Fruit fly (Drosophila melanogaster) whole organism, prepupa: Measurements from ENCODE around the gene CG14154.
A peak's percentile ranks its signal among the peaks of the same experiment; 100 is the strongest.

Experiments used
- CG10631 ChIP-seq: fragments of 200-800 bp; sonication (Bioruptor generic); optimal IDR thresholded peaks from 2 replicates; lab custom pipeline; 2016; ENCODE audit warnings: missing biosample characterization, missing genetic modification characterization
- CG10669 ChIP-seq: fragments of 200-800 bp; sonication (Bioruptor generic); optimal IDR thresholded peaks from 3 replicates; lab custom pipeline; 2018; ENCODE audit warnings: missing biosample characterization, mild to moderate bottlenecking, missing genetic modification characterization, moderate library complexity
- CG11762 ChIP-seq: fragments of 200-800 bp; sonication (Bioruptor generic); optimal IDR thresholded peaks from 3 replicates; lab custom pipeline; 2016; ENCODE audit warnings: missing biosample characterization, missing genetic modification characterization; ENCODE audit not compliant: insufficient read depth
- CG15336 ChIP-seq: fragments of 200-800 bp; sonication (Bioruptor generic); IDR thresholded peaks from 2 replicates; pipeline ENCODE4 v1.3.6; 2022; ENCODE audit warnings: missing biosample characterization, missing genetic modification characterization
- CG1621 ChIP-seq: fragments of 200-800 bp; sonication (Bioruptor generic); optimal IDR thresholded peaks from 3 replicates; lab custom pipeline; 2018; ENCODE audit warnings: missing biosample characterization, mild to moderate bottlenecking, missing genetic modification characterization
- CG16779 ChIP-seq: fragments of 200-800 bp; sonication (Bioruptor generic); optimal IDR thresholded peaks from 3 replicates; lab custom pipeline; 2017; ENCODE audit warnings: missing biosample characterization, mild to moderate bottlenecking, missing genetic modification characterization
- CG3032 ChIP-seq: fragments of 200-800 bp; optimal IDR thresholded peaks from 2 replicates; lab custom pipeline; 2019; ENCODE audit warnings: missing biosample characterization, mild to moderate bottlenecking, missing genetic modification characterization, moderate library complexity
- CG31627 ChIP-seq: fragments of 200-800 bp; sonication (Bioruptor generic); optimal IDR thresholded peaks from 3 replicates; lab custom pipeline; 2016; ENCODE audit warnings: missing biosample characterization, missing genetic modification characterization
- CG32006 ChIP-seq: fragments of 200-800 bp; sonication (Bioruptor generic); optimal IDR thresholded peaks from 3 replicates; lab custom pipeline; 2017; ENCODE audit warnings: missing biosample characterization, mild to moderate bottlenecking, missing genetic modification characterization
- CG34406 ChIP-seq: fragments of 200-800 bp; sonication (Bioruptor generic); optimal IDR thresholded peaks from 3 replicates; lab custom pipeline; 2016; ENCODE audit warnings: missing biosample characterization, missing genetic modification characterization
- CG3919 ChIP-seq: fragments of 200-800 bp; sonication (Bioruptor generic); optimal IDR thresholded peaks from 3 replicates; lab custom pipeline; 2016; ENCODE audit warnings: missing biosample characterization, missing genetic modification characterization
- CG4318 ChIP-seq: fragments of 200-800 bp; sonication (Bioruptor generic); optimal IDR thresholded peaks from 3 replicates; lab custom pipeline; 2017; ENCODE audit warnings: missing biosample characterization, mild to moderate bottlenecking, missing genetic modification characterization
- CG6163 ChIP-seq: fragments of 200-800 bp; sonication (Bioruptor generic); IDR thresholded peaks from 3 replicates; pipeline ENCODE4 v1.3.6; 2022; ENCODE audit warnings: missing biosample characterization, missing genetic modification characterization
- CG6276 ChIP-seq: fragments of 200-800 bp; sonication (Bioruptor generic); optimal IDR thresholded peaks from 2 replicates; lab custom pipeline; 2017; ENCODE audit warnings: missing biosample characterization, mild to moderate bottlenecking, missing genetic modification characterization
- CG6792 ChIP-seq: fragments of 200-800 bp; sonication (Bioruptor generic); optimal IDR thresholded peaks from 3 replicates; lab custom pipeline; 2016; ENCODE audit warnings: missing biosample characterization, missing genetic modification characterization
- CG6854 ChIP-seq: fragments of 200-800 bp; sonication (Bioruptor generic); optimal IDR thresholded peaks from 2 replicates; lab custom pipeline; 2017; ENCODE audit warnings: missing biosample characterization, mild to moderate bottlenecking, missing genetic modification characterization
- CG7368 ChIP-seq: fragments of 200-800 bp; sonication (Bioruptor generic); optimal IDR thresholded peaks from 3 replicates; lab custom pipeline; 2016; ENCODE audit warnings: missing biosample characterization, missing genetic modification characterization
- CG8632 ChIP-seq: fragments of 200-800 bp; sonication (Bioruptor generic); optimal IDR thresholded peaks from 3 replicates; lab custom pipeline; 2016; ENCODE audit warnings: missing biosample characterization, missing genetic modification characterization
- CG9139 ChIP-seq: fragments of 200-800 bp; sonication (Bioruptor generic); optimal IDR thresholded peaks from 3 replicates; lab custom pipeline; 2017; ENCODE audit warnings: missing biosample characterization, mild to moderate bottlenecking, missing genetic modification characterization
- Eip75B ChIP-seq: fragments of 200-800 bp; sonication (Bioruptor generic); optimal IDR thresholded peaks from 3 replicates; lab custom pipeline; 2016; ENCODE audit warnings: missing biosample characterization, missing genetic modification characterization
- Eip93F ChIP-seq: fragments of 200-800 bp; sonication (Bioruptor generic); optimal IDR thresholded peaks from 2 replicates; lab custom pipeline; 2016; ENCODE audit warnings: missing biosample characterization, mild to moderate bottlenecking, missing genetic modification characterization
- Ets21C ChIP-seq: fragments of 200-800 bp; sonication (Bioruptor generic); optimal IDR thresholded peaks from 3 replicates; lab custom pipeline; 2016; ENCODE audit warnings: missing biosample characterization, missing genetic modification characterization
- Ets96B ChIP-seq: fragments of 200-800 bp; optimal IDR thresholded peaks from 2 replicates; lab custom pipeline; 2019; ENCODE audit warnings: missing biosample characterization, mild to moderate bottlenecking, missing genetic modification characterization, moderate library complexity
- Gug ChIP-seq: fragments of 200-800 bp; sonication (Bioruptor generic); IDR thresholded peaks from 2 replicates; pipeline ENCODE4 v1.3.6; 2022; ENCODE audit warnings: missing biosample characterization, missing genetic modification characterization
- Hr38 ChIP-seq: sonication (Bioruptor generic); optimal IDR thresholded peaks from 2 replicates; lab custom pipeline; 2016; ENCODE audit warnings: missing biosample characterization, missing genetic modification characterization
- Hr39 ChIP-seq: fragments of 200-800 bp; sonication (Bioruptor generic); optimal IDR thresholded peaks from 2 replicates; lab custom pipeline; 2016; ENCODE audit warnings: missing biosample characterization, missing genetic modification characterization
- Hr4 ChIP-seq: fragments of 200-800 bp; sonication (Bioruptor generic); optimal IDR thresholded peaks from 3 replicates; lab custom pipeline; 2016; ENCODE audit warnings: missing biosample characterization, missing genetic modification characterization
- Met ChIP-seq: fragments of 200-800 bp; sonication (Bioruptor generic); optimal IDR thresholded peaks from 3 replicates; lab custom pipeline; 2016; ENCODE audit warnings: missing biosample characterization, missing genetic modification characterization
- Smox ChIP-seq: fragments of 200-800 bp; sonication (Bioruptor generic); optimal IDR thresholded peaks from 3 replicates; lab custom pipeline; 2016; ENCODE audit warnings: missing biosample characterization, missing genetic modification characterization
- Sox102F ChIP-seq: fragments of 200-800 bp; sonication (Bioruptor generic); optimal IDR thresholded peaks from 2 replicates; lab custom pipeline; 2016; ENCODE audit warnings: missing biosample characterization, mild to moderate bottlenecking, missing genetic modification characterization
- Sox14 ChIP-seq: fragments of 200-800 bp; sonication (Bioruptor generic); optimal IDR thresholded peaks from 3 replicates; lab custom pipeline; 2016; ENCODE audit warnings: missing biosample characterization, missing genetic modification characterization
- Sox15 ChIP-seq: fragments of 200-800 bp; sonication (Bioruptor generic); optimal IDR thresholded peaks from 3 replicates; lab custom pipeline; 2016; ENCODE audit warnings: missing biosample characterization, missing genetic modification characterization
- achi ChIP-seq: fragments of 200-800 bp; sonication (Bioruptor generic); optimal IDR thresholded peaks from 3 replicates; lab custom pipeline; 2016; ENCODE audit warnings: missing biosample characterization, missing genetic modification characterization
- acj6 ChIP-seq: fragments of 200-800 bp; sonication (Bioruptor generic); optimal IDR thresholded peaks from 3 replicates; lab custom pipeline; 2016; ENCODE audit warnings: missing biosample characterization, missing genetic modification characterization
- cyc ChIP-seq: fragments of 200-800 bp; sonication (Bioruptor generic); optimal IDR thresholded peaks from 3 replicates; lab custom pipeline; 2016; ENCODE audit warnings: missing biosample characterization, missing genetic modification characterization
- dsx ChIP-seq: fragments of 200-800 bp; optimal IDR thresholded peaks from 3 replicates; lab custom pipeline; 2019; ENCODE audit warnings: missing biosample characterization, mild to moderate bottlenecking, missing genetic modification characterization, moderate library complexity; ENCODE audit not compliant: poor library complexity, severe bottlenecking
- esn ChIP-seq: fragments of 200-800 bp; sonication (Bioruptor generic); optimal IDR thresholded peaks from 2 replicates; lab custom pipeline; 2016; ENCODE audit warnings: missing biosample characterization, mild to moderate bottlenecking, missing genetic modification characterization, moderate library complexity
- fd59A ChIP-seq: fragments of 200-800 bp; sonication (Bioruptor generic); optimal IDR thresholded peaks from 2 replicates; lab custom pipeline; 2017; ENCODE audit warnings: missing biosample characterization, mild to moderate bottlenecking, missing genetic modification characterization, missing genetic modification reagents
- fd85E ChIP-seq: fragments of 200-800 bp; sonication (Bioruptor generic); optimal IDR thresholded peaks from 3 replicates; lab custom pipeline; 2016; ENCODE audit warnings: missing biosample characterization, missing genetic modification characterization
- fkh ChIP-seq: fragments of 200-800 bp; sonication (Bioruptor generic); optimal IDR thresholded peaks from 3 replicates; lab custom pipeline; 2017; ENCODE audit warnings: missing biosample characterization, mild to moderate bottlenecking, missing genetic modification characterization, moderate library complexity
- lz ChIP-seq: fragments of 200-800 bp; sonication (Bioruptor generic); optimal IDR thresholded peaks from 3 replicates; lab custom pipeline; 2016; ENCODE audit warnings: missing biosample characterization, missing genetic modification characterization
- net ChIP-seq: fragments of 200-800 bp; sonication (Bioruptor generic); optimal IDR thresholded peaks from 3 replicates; lab custom pipeline; 2016; ENCODE audit warnings: missing biosample characterization, missing genetic modification characterization
- pdm3 ChIP-seq: fragments of 200-800 bp; sonication (Bioruptor generic); optimal IDR thresholded peaks from 3 replicates; lab custom pipeline; 2016; ENCODE audit warnings: missing biosample characterization, missing genetic modification characterization
- salr ChIP-seq, 2 experiments: fragments of 200-800 bp; sonication (Bioruptor generic); optimal IDR thresholded peaks; 3 replicates each; lab custom pipeline; 2016 to 2018; ENCODE audit warnings: missing biosample characterization in 2 of 2, missing genetic modification characterization in 2 of 2, mild to moderate bottlenecking in 1 of 2
- spab ChIP-seq: fragments of 200-800 bp; sonication (Bioruptor generic); optimal IDR thresholded peaks from 2 replicates; lab custom pipeline; 2017; ENCODE audit warnings: missing biosample characterization, mild to moderate bottlenecking, missing genetic modification characterization, missing genetic modification reagents

The CG14154 gene

dm6 chr3L:10664511-10665062, 22.9 kb downstream of the CG14154 start, which contains the start of gene simj (continued):
- TF ChIP-seq CG10631 (GFP tag; lab: Kevin White, UChicago) (no peak), CG8632 (GFP tag; lab: Kevin White, UChicago) (peak; percentile 13), Smox (peak; percentile 28), CG32006 (GFP tag; lab: Kevin White, UChicago) (no peak), Ets21C (no peak), CG6276 (GFP tag; lab: Kevin White, UChicago) (peak; percentile 32), fd59A (GFP tag; lab: Kevin White, UChicago) (no peak), CG10669 (GFP tag; lab: Kevin White, UChicago) (no peak), cyc (GFP tag; lab: Kevin White, UChicago) (no peak), CG6163 (GFP tag; lab: Robert Waterston, UW) (peak; percentile 77), Sox14 (GFP tag; lab: Kevin White, UChicago) (peak; percentile 66), Gug (GFP tag; lab: Robert Waterston, UW) (peak; percentile 44; the same call in 1 of the 2 replicates), CG7368 (peak; percentile 23), CG16779 (tag; lab: Kevin White, UChicago) (peak; percentile 67), pdm3 (GFP tag; lab: Kevin White, UChicago) (peak; percentile 23), Met (peak; percentile 44), Sox102F (peak; percentile 49), CG6792 (GFP tag; lab: Kevin White, UChicago) (peak; percentile 17), spab (GFP tag; lab: Kevin White, UChicago) (no peak), CG31627 (no peak)

- TF ChIP-seq Sox102F: peak; percentile 93
- TF ChIP-seq Hr38 (GFP tag; lab: Kevin White, UChicago): peak; percentile 40
- TF ChIP-seq Eip75B (GFP tag; lab: Kevin White, UChicago): peak; percentile 98
- TF ChIP-seq Hr4 (GFP tag; lab: Kevin White, UChicago): peak; percentile 98
- TF ChIP-seq CG34406: peak; percentile 99
- TF ChIP-seq Smox: peak; percentile 98
- peak; percentile 99 for TF ChIP-seq acj6 (GFP tag; lab: Kevin White, UChicago)
- peak; percentile 99 for TF ChIP-seq fd59A (GFP tag; lab: Kevin White, UChicago)
- peak; percentile 97 for TF ChIP-seq Eip93F
- peak; percentile 98 for TF ChIP-seq CG4318 (GFP tag; lab: Kevin White, UChicago)
- peak; percentile 98 for TF ChIP-seq achi (GFP tag; lab: Kevin White, UChicago)
- TF ChIP-seq net: peak; percentile 99
- TF ChIP-seq fd85E (GFP tag; lab: Kevin White, UChicago): peak; percentile 92
- TF ChIP-seq spab (GFP tag; lab: Kevin White, UChicago): peak; percentile 99
- peak; percentile 98 for TF ChIP-seq CG6854 (GFP tag; lab: Kevin White, UChicago)
- peak; percentile 96 for TF ChIP-seq cyc (GFP tag; lab: Kevin White, UChicago)
- peak; percentile 98 for TF ChIP-seq CG11762
- TF ChIP-seq CG7368: peak; percentile 96
- peak; percentile 98 for TF ChIP-seq lz
- TF ChIP-seq CG1621: peak; percentile 96
- TF ChIP-seq salr (GFP tag; optimal IDR thresholded peaks at IDR 0.05; lab: Kevin White, UChicago): peak; percentile 92 to 99
- peak; percentile 99 for TF ChIP-seq dsx (GFP tag; lab: Kevin White, UChicago)
- peak; percentile 99 for TF ChIP-seq Ets96B (tag; lab: Kevin White, UChicago)
- peak; percentile 99 for TF ChIP-seq esn (GFP tag; lab: Kevin White, UChicago)
- TF ChIP-seq CG15336: peak; percentile 98
- TF ChIP-seq CG3032 (tag; lab: Kevin White, UChicago): peak; percentile 99
- peak; percentile 88 for TF ChIP-seq fkh (GFP tag; lab: Kevin White, UChicago)
- TF ChIP-seq CG3919 (GFP tag; lab: Kevin White, UChicago): peak; percentile 98
- TF ChIP-seq CG10631 (GFP tag; lab: Kevin White, UChicago): peak; percentile 98
- peak; percentile 91 for TF ChIP-seq Ets21C
- TF ChIP-seq CG6163 (GFP tag; lab: Robert Waterston, UW): peak; percentile 91
- peak; percentile 94 for TF ChIP-seq Gug (GFP tag; lab: Robert Waterston, UW)
- peak; percentile 97 for TF ChIP-seq Sox15 (GFP tag; lab: Kevin White, UChicago)
- peak; percentile 92 for TF ChIP-seq Hr39
- TF ChIP-seq CG31627: peak; percentile 95
- peak; percentile 98 for TF ChIP-seq CG9139 (GFP tag; lab: Kevin White, UChicago)
- peak; percentile 99 for TF ChIP-seq CG32006 (GFP tag; lab: Kevin White, UChicago)
- peak; percentile 97 for TF ChIP-seq Sox14 (GFP tag; lab: Kevin White, UChicago)
- peak; percentile 99 for TF ChIP-seq CG6276 (GFP tag; lab: Kevin White, UChicago)
Measured at dm6 chr3L:10665433-10666150, 23.9 kb downstream of the CG14154 start.
